Fruit fly (Drosophila melanogaster) whole organism, embryonic: ENCODE results near the gene CG13876.

Experiments
- ATbp ChIP-seq: fragments of 200-800 bp; sonication (Bioruptor generic); optimal IDR thresholded peaks from 2 replicates; lab custom pipeline; 2017; ENCODE audit warnings: missing biosample characterization, mild to moderate bottlenecking, missing genetic modification characterization, missing genetic modification reagents
- Antp ChIP-seq: fragments of 200-800 bp; sonication (Bioruptor generic); optimal IDR thresholded peaks from 3 replicates; lab custom pipeline; 2016; ENCODE audit warnings: missing biosample characterization, missing genetic modification characterization
- Bteb2 ChIP-seq: fragments of 200-800 bp; sonication (Bioruptor generic); optimal IDR thresholded peaks from 2 replicates; lab custom pipeline; 2016; ENCODE audit warnings: missing biosample characterization, missing genetic modification characterization
- CG10431 ChIP-seq: fragments of 200-800 bp; sonication (Bioruptor generic); optimal IDR thresholded peaks from 3 replicates; lab custom pipeline; 2018; ENCODE audit warnings: missing biosample characterization, mild to moderate bottlenecking, missing genetic modification characterization
- CG10543 ChIP-seq: fragments of 200-800 bp; sonication (Bioruptor generic); optimal IDR thresholded peaks from 3 replicates; lab custom pipeline; 2017; ENCODE audit warnings: missing biosample characterization, mild to moderate bottlenecking, missing genetic modification characterization, moderate library complexity
- CG10654 ChIP-seq: fragments of 200-800 bp; sonication (Bioruptor generic); optimal IDR thresholded peaks from 2 replicates; lab custom pipeline; 2016; ENCODE audit warnings: missing biosample characterization, missing genetic modification characterization
- CG12659 ChIP-seq: fragments of 200-800 bp; sonication (Bioruptor generic); optimal IDR thresholded peaks from 3 replicates; lab custom pipeline; 2017; ENCODE audit warnings: mild to moderate bottlenecking, missing biosample characterization, missing genetic modification reagents, missing genetic modification characterization
- CG16815 ChIP-seq: fragments of 200-800 bp; sonication (Bioruptor generic); optimal IDR thresholded peaks from 3 replicates; lab custom pipeline; 2017; ENCODE audit warnings: missing biosample characterization, mild to moderate bottlenecking, missing genetic modification characterization
- CG17328 ChIP-seq: fragments of 200-800 bp; sonication (Bioruptor generic); IDR thresholded peaks from 2 replicates; pipeline ENCODE4 v1.3.6; 2022; ENCODE audit warnings: missing biosample characterization, missing genetic modification characterization
- CG17359 ChIP-seq: fragments of 200-800 bp; sonication (Bioruptor generic); optimal IDR thresholded peaks from 3 replicates; lab custom pipeline; 2018; ENCODE audit warnings: missing biosample characterization, mild to moderate bottlenecking, missing genetic modification characterization, moderate library complexity
- CG2199 ChIP-seq: fragments of 200-800 bp; sonication (Bioruptor generic); IDR thresholded peaks from 3 replicates; pipeline ENCODE4 v1.3.6; 2022; ENCODE audit warnings: missing biosample characterization, missing genetic modification characterization
- CG3065 ChIP-seq: fragments of 200-800 bp; sonication (Bioruptor generic); optimal IDR thresholded peaks from 2 replicates; lab custom pipeline; 2016; ENCODE audit warnings: missing biosample characterization, missing genetic modification characterization
- CG4282 ChIP-seq: fragments of 200-800 bp; sonication (Bioruptor generic); optimal IDR thresholded peaks from 2 replicates; lab custom pipeline; 2016; ENCODE audit warnings: missing biosample characterization, missing genetic modification characterization
- CG43689 ChIP-seq: fragments of 200-800 bp; sonication (Bioruptor generic); IDR thresholded peaks from 2 replicates; pipeline ENCODE4 v1.3.6; 2022; ENCODE audit warnings: missing biosample characterization, missing genetic modification characterization
- CG4424 ChIP-seq: fragments of 200-800 bp; sonication (Bioruptor generic); optimal IDR thresholded peaks from 3 replicates; lab custom pipeline; 2016; ENCODE audit warnings: missing biosample characterization, missing genetic modification characterization
- CG7745 ChIP-seq: fragments of 200-800 bp; sonication (Bioruptor generic); optimal IDR thresholded peaks from 2 replicates; lab custom pipeline; 2018; ENCODE audit warnings: missing biosample characterization, mild to moderate bottlenecking, missing genetic modification characterization, moderate library complexity
- CG9797 ChIP-seq: fragments of 200-800 bp; sonication (Bioruptor generic); optimal IDR thresholded peaks from 3 replicates; lab custom pipeline; 2018; ENCODE audit warnings: missing biosample characterization, mild to moderate bottlenecking, missing genetic modification characterization
- CG9932 ChIP-seq: fragments of 200-800 bp; sonication (Bioruptor generic); IDR thresholded peaks from 2 replicates; pipeline ENCODE4 v1.3.6; 2022; ENCODE audit warnings: missing biosample characterization, missing genetic modification characterization
- Dbx ChIP-seq: fragments of 200-800 bp; sonication (Bioruptor generic); IDR thresholded peaks from 3 replicates; pipeline ENCODE4 v1.3.6; 2022; ENCODE audit warnings: missing biosample characterization, missing genetic modification characterization
- Dll ChIP-seq: fragments of 200-800 bp; sonication (Bioruptor generic); IDR thresholded peaks from 4 replicates; pipeline ENCODE4 v1.3.6; 2022; ENCODE audit warnings: missing biosample characterization, missing genetic modification characterization; ENCODE audit not compliant: partially characterized antibody
- Fer2 ChIP-seq: fragments of 200-800 bp; sonication (Bioruptor generic); optimal IDR thresholded peaks from 2 replicates; lab custom pipeline; 2018; ENCODE audit warnings: missing biosample characterization, mild to moderate bottlenecking, missing genetic modification characterization, moderate library complexity
- HmgZ ChIP-seq: fragments of 200-800 bp; sonication (Bioruptor generic); optimal IDR thresholded peaks from 2 replicates; lab custom pipeline; 2018; ENCODE audit warnings: missing biosample characterization, mild to moderate bottlenecking, missing genetic modification characterization
- Hmr ChIP-seq: fragments of 200-800 bp; sonication (Bioruptor generic); optimal IDR thresholded peaks from 3 replicates; lab custom pipeline; 2017; ENCODE audit warnings: mild to moderate bottlenecking, missing biosample characterization, missing genetic modification reagents, missing genetic modification characterization
- Jarid2 ChIP-seq: fragments of 200-800 bp; sonication (Bioruptor generic); optimal IDR thresholded peaks from 3 replicates; lab custom pipeline; 2017; ENCODE audit warnings: mild to moderate bottlenecking, missing biosample characterization, missing genetic modification reagents, missing genetic modification characterization
- Med ChIP-seq: fragments of 200-800 bp; sonication (Bioruptor generic); peaks from one replicate; lab custom pipeline; 2016; ENCODE audit warnings: missing biosample characterization, missing genetic modification characterization, mild to moderate bottlenecking, inconsistent platforms, moderate library complexity
- NK7.1 ChIP-seq: fragments of 200-800 bp; sonication (Bioruptor generic); optimal IDR thresholded peaks from 3 replicates; lab custom pipeline; 2016; ENCODE audit warnings: missing biosample characterization, missing genetic modification characterization
- Poxn ChIP-seq: fragments of 200-800 bp; sonication (Bioruptor generic); IDR thresholded peaks from 2 replicates; pipeline ENCODE4 v1.3.6; 2022; ENCODE audit warnings: missing biosample characterization, missing genetic modification characterization
- Ptx1 ChIP-seq: fragments of 200-800 bp; sonication (Bioruptor generic); IDR thresholded peaks from 2 replicates; pipeline ENCODE4 v1.3.6; 2022; ENCODE audit warnings: missing biosample characterization, missing genetic modification characterization
- Rx ChIP-seq: fragments of 200-800 bp; sonication (Bioruptor generic); IDR thresholded peaks from 2 replicates; pipeline ENCODE4 v1.3.6; 2022; ENCODE audit warnings: missing biosample characterization, missing genetic modification characterization
- cad ChIP-seq: fragments of >200 bp; optimal IDR thresholded peaks from 2 replicates; lab custom pipeline; 2017; ENCODE audit warnings: missing biosample characterization, missing genetic modification characterization
- dysf ChIP-seq: fragments of 200-800 bp; sonication (Bioruptor generic); IDR thresholded peaks from 3 replicates; pipeline ENCODE4 v1.3.6; 2022; ENCODE audit warnings: missing biosample characterization, missing genetic modification characterization
- fd102C ChIP-seq: fragments of 200-800 bp; sonication (Bioruptor generic); optimal IDR thresholded peaks from 2 replicates; lab custom pipeline; 2018; ENCODE audit warnings: missing biosample characterization, mild to moderate bottlenecking, missing genetic modification characterization, moderate library complexity
- fd96Cb ChIP-seq: fragments of 200-800 bp; sonication (Bioruptor generic); optimal IDR thresholded peaks from 2 replicates; lab custom pipeline; 2018; ENCODE audit warnings: missing biosample characterization, mild to moderate bottlenecking, missing genetic modification characterization, moderate library complexity
- gsb-n ChIP-seq: fragments of 200-800 bp; sonication (Bioruptor generic); optimal IDR thresholded peaks from 3 replicates; lab custom pipeline; 2018; ENCODE audit warnings: missing biosample characterization, mild to moderate bottlenecking, missing genetic modification characterization
- ham ChIP-seq: fragments of 200-800 bp; sonication (Bioruptor generic); IDR thresholded peaks from 2 replicates; pipeline ENCODE4 v1.3.6; 2022; ENCODE audit warnings: missing biosample characterization, missing genetic modification characterization
- ind ChIP-seq: fragments of 200-800 bp; sonication (Bioruptor generic); optimal IDR thresholded peaks from 3 replicates; lab custom pipeline; 2016; ENCODE audit warnings: missing biosample characterization, missing genetic modification characterization
- nerfin-1 ChIP-seq: fragments of 200-800 bp; sonication (Bioruptor generic); optimal IDR thresholded peaks from 3 replicates; lab custom pipeline; 2019; ENCODE audit warnings: missing biosample characterization, mild to moderate bottlenecking, missing genetic modification characterization, moderate library complexity
- nom ChIP-seq: fragments of 200-800 bp; sonication (Bioruptor generic); optimal IDR thresholded peaks from 2 replicates; lab custom pipeline; 2017; ENCODE audit warnings: missing biosample characterization, missing genetic modification characterization, mild to moderate bottlenecking, moderate library complexity, missing genetic modification reagents
- pb ChIP-seq: fragments of 200-800 bp; sonication (Bioruptor generic); optimal IDR thresholded peaks from 3 replicates; lab custom pipeline; 2016; ENCODE audit warnings: missing biosample characterization, missing genetic modification characterization
- phol ChIP-seq: fragments of 200-800 bp; sonication (Bioruptor generic); optimal IDR thresholded peaks from 3 replicates; lab custom pipeline; 2018; ENCODE audit warnings: missing biosample characterization, mild to moderate bottlenecking, missing genetic modification characterization, moderate library complexity
- ro ChIP-seq: fragments of 200-800 bp; sonication (Bioruptor generic); IDR thresholded peaks from 2 replicates; pipeline ENCODE4 v1.3.6; 2022; ENCODE audit warnings: missing biosample characterization, missing genetic modification characterization
- twi ChIP-seq: fragments of 200-800 bp; optimal IDR thresholded peaks from 2 replicates; lab custom pipeline; 2019; ENCODE audit warnings: missing biosample characterization, mild to moderate bottlenecking, missing genetic modification characterization, moderate library complexity

The CG13876 gene

DNA sequence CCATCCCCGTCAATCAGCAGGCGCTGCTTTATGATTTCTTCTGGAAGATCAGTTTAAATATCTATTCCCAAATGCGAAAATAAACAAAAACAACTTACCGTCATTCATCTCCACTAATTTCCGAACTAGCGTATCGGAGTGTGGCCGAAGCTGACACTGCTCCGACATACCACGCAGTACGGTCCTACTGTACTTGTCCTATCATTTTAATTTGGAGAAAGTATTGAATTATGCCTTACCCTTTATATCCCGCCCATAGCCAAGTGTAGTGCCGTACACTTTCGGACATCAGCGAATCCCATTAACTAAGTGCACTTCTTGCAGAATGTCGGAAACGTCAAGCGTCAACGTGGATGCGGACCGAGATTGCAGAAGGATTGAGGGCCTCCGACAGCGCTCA lies 6.6 kb downstream of the CG13876 start, which contains the start of the genes thoc7 and Dis3l2 (continued):
- TF ChIP-seq CG10543 = no peak
- TF ChIP-seq HmgZ = peak; percentile 0
- no peak for TF ChIP-seq Fer2 (tag; lab: Kevin White, UChicago)
- no peak for TF ChIP-seq CG43689 (GFP tag; lab: Robert Waterston, UW)
- TF ChIP-seq CG9797 (GFP tag; lab: Kevin White, UChicago) = peak; percentile 79
- no peak for TF ChIP-seq CG7745 (tag; lab: Kevin White, UChicago)
- TF ChIP-seq CG2199 (GFP tag; lab: Robert Waterston, UW) = no peak
- TF ChIP-seq Dbx (GFP tag; lab: Robert Waterston, UW) = no peak
- no peak for TF ChIP-seq CG4424
- TF ChIP-seq nom (GFP tag; lab: Kevin White, UChicago) = no peak
- TF ChIP-seq Bteb2 (GFP tag; lab: Kevin White, UChicago) = no peak
- no peak for TF ChIP-seq Jarid2 (GFP tag; lab: Kevin White, UChicago)
- TF ChIP-seq NK7.1 (GFP tag; lab: Kevin White, UChicago) = no peak
- TF ChIP-seq nerfin-1 (tag; lab: Kevin White, UChicago) = no peak
- no peak for TF ChIP-seq CG3065 (GFP tag; lab: Kevin White, UChicago)
- TF ChIP-seq cad = no peak
- no peak for TF ChIP-seq CG9932
- TF ChIP-seq fd96Cb (tag; lab: Kevin White, UChicago) = no peak
- TF ChIP-seq CG16815 (GFP tag; lab: Kevin White, UChicago) = no peak
- no peak for TF ChIP-seq CG17359 (tag; lab: Kevin White, UChicago)
- peak; percentile 12 for TF ChIP-seq CG12659 (GFP tag; lab: Kevin White, UChicago)
- peak; percentile 10 for TF ChIP-seq phol (tag; lab: Kevin White, UChicago)

DNA sequence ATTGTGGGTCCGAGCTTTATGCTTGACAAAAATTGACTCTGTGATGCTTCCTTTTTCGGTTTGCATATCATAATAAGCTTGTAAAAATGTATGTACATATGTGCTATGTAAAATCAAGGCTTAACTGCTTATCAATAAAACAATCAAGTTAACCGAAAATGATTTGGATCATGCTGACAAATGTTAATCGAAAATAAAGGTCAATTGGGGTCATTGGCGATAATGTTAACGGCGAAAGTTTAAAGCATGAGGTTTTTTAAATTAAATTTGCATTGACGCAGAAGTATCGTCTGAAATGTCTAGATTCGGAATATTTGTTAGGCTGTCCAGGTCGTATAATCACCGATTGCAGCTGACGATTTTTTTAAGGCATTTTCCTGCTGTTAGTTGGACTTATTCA lies 10.4 kb downstream of the CG13876 start, which contains the start of gene Kaz1-ORFB:
Kaz1-ORFB (plus strand) TSS at position 301 of the 400 bp plus-strand sequence.
- TF ChIP-seq Rx = no peak
- no peak for TF ChIP-seq Poxn (GFP tag; lab: Robert Waterston, UW)
- no peak for TF ChIP-seq ham (GFP tag; lab: Robert Waterston, UW)
- no peak for TF ChIP-seq CG4282 (GFP tag; lab: Kevin White, UChicago)
- no peak for TF ChIP-seq Antp (GFP tag; lab: Kevin White, UChicago)
- no peak for TF ChIP-seq Dll (GFP tag; lab: Robert Waterston, UW)
- no peak for TF ChIP-seq CG17328
- TF ChIP-seq Hmr (GFP tag; lab: Kevin White, UChicago) = no peak
- TF ChIP-seq Ptx1 (GFP tag; lab: Robert Waterston, UW) = no peak
- TF ChIP-seq ATbp (GFP tag; lab: Kevin White, UChicago) = no peak
- TF ChIP-seq twi (tag; lab: Kevin White, UChicago) = no peak
- no peak for TF ChIP-seq Med (GFP tag; lab: Kevin White, UChicago)
- no peak for TF ChIP-seq CG10431
- TF ChIP-seq fd102C = no peak
- no peak for TF ChIP-seq pb
- no peak for TF ChIP-seq ind
- TF ChIP-seq gsb-n (tag; lab: Kevin White, UChicago) = no peak
- no peak for TF ChIP-seq ro (GFP tag; lab: Robert Waterston, UW)
- TF ChIP-seq dysf (GFP tag; lab: Robert Waterston, UW) = no peak
- no peak for TF ChIP-seq CG10654 (GFP tag; lab: Kevin White, UChicago)
